Fruit fly (Drosophila melanogaster) whole organism, prepupa: ENCODE measurements around the gene CYLD.
A peak's percentile ranks its signal among the peaks of the same experiment; 100 is the strongest.

ENCODE experiments used
- Blimp-1 ChIP-seq: fragments of 200-800 bp; sonication (Bioruptor generic); optimal IDR thresholded peaks from 3 replicates; lab custom pipeline; 2017; ENCODE audit warnings: missing biosample characterization, missing genetic modification characterization, mild to moderate bottlenecking, moderate library complexity, missing genetic modification reagents
- CG10631 ChIP-seq: fragments of 200-800 bp; sonication (Bioruptor generic); optimal IDR thresholded peaks from 2 replicates; lab custom pipeline; 2016; ENCODE audit warnings: missing biosample characterization, missing genetic modification characterization
- CG11762 ChIP-seq: fragments of 200-800 bp; sonication (Bioruptor generic); optimal IDR thresholded peaks from 3 replicates; lab custom pipeline; 2016; ENCODE audit warnings: missing biosample characterization, missing genetic modification characterization; ENCODE audit not compliant: insufficient read depth
- CG11902 ChIP-seq: fragments of 200-800 bp; sonication (Bioruptor generic); optimal IDR thresholded peaks from 3 replicates; lab custom pipeline; 2016; ENCODE audit warnings: missing biosample characterization, missing genetic modification characterization
- CG15336 ChIP-seq: fragments of 200-800 bp; sonication (Bioruptor generic); IDR thresholded peaks from 2 replicates; pipeline ENCODE4 v1.3.6; 2022; ENCODE audit warnings: missing biosample characterization, missing genetic modification characterization
- CG1621 ChIP-seq: fragments of 200-800 bp; sonication (Bioruptor generic); optimal IDR thresholded peaks from 3 replicates; lab custom pipeline; 2018; ENCODE audit warnings: missing biosample characterization, mild to moderate bottlenecking, missing genetic modification characterization
- CG16779 ChIP-seq: fragments of 200-800 bp; sonication (Bioruptor generic); optimal IDR thresholded peaks from 3 replicates; lab custom pipeline; 2017; ENCODE audit warnings: missing biosample characterization, mild to moderate bottlenecking, missing genetic modification characterization
- CG31627 ChIP-seq: fragments of 200-800 bp; sonication (Bioruptor generic); optimal IDR thresholded peaks from 3 replicates; lab custom pipeline; 2016; ENCODE audit warnings: missing biosample characterization, missing genetic modification characterization
- CG32006 ChIP-seq: fragments of 200-800 bp; sonication (Bioruptor generic); optimal IDR thresholded peaks from 3 replicates; lab custom pipeline; 2017; ENCODE audit warnings: missing biosample characterization, mild to moderate bottlenecking, missing genetic modification characterization
- CG34406 ChIP-seq: fragments of 200-800 bp; sonication (Bioruptor generic); optimal IDR thresholded peaks from 3 replicates; lab custom pipeline; 2016; ENCODE audit warnings: missing biosample characterization, missing genetic modification characterization
- CG3919 ChIP-seq: fragments of 200-800 bp; sonication (Bioruptor generic); optimal IDR thresholded peaks from 3 replicates; lab custom pipeline; 2016; ENCODE audit warnings: missing biosample characterization, missing genetic modification characterization
- CG4318 ChIP-seq: fragments of 200-800 bp; sonication (Bioruptor generic); optimal IDR thresholded peaks from 3 replicates; lab custom pipeline; 2017; ENCODE audit warnings: missing biosample characterization, mild to moderate bottlenecking, missing genetic modification characterization
- CG6163 ChIP-seq: fragments of 200-800 bp; sonication (Bioruptor generic); IDR thresholded peaks from 3 replicates; pipeline ENCODE4 v1.3.6; 2022; ENCODE audit warnings: missing biosample characterization, missing genetic modification characterization
- CG6276 ChIP-seq: fragments of 200-800 bp; sonication (Bioruptor generic); optimal IDR thresholded peaks from 2 replicates; lab custom pipeline; 2017; ENCODE audit warnings: missing biosample characterization, mild to moderate bottlenecking, missing genetic modification characterization
- CG6792 ChIP-seq: fragments of 200-800 bp; sonication (Bioruptor generic); optimal IDR thresholded peaks from 3 replicates; lab custom pipeline; 2016; ENCODE audit warnings: missing biosample characterization, missing genetic modification characterization
- CG6808 ChIP-seq: fragments of 200-800 bp; sonication (Bioruptor generic); optimal IDR thresholded peaks from 3 replicates; lab custom pipeline; 2017; ENCODE audit warnings: missing biosample characterization, missing genetic modification characterization, mild to moderate bottlenecking, moderate library complexity, missing genetic modification reagents
- CG6854 ChIP-seq: fragments of 200-800 bp; sonication (Bioruptor generic); optimal IDR thresholded peaks from 2 replicates; lab custom pipeline; 2017; ENCODE audit warnings: missing biosample characterization, mild to moderate bottlenecking, missing genetic modification characterization
- CG7368 ChIP-seq: fragments of 200-800 bp; sonication (Bioruptor generic); optimal IDR thresholded peaks from 3 replicates; lab custom pipeline; 2016; ENCODE audit warnings: missing biosample characterization, missing genetic modification characterization
- CG8119 ChIP-seq: fragments of 200-800 bp; sonication (Bioruptor generic); IDR thresholded peaks from 3 replicates; pipeline ENCODE4 v1.3.6; 2022; ENCODE audit warnings: missing biosample characterization, missing genetic modification characterization
- CG8319 ChIP-seq: fragments of 200-800 bp; sonication (Bioruptor generic); optimal IDR thresholded peaks from 3 replicates; lab custom pipeline; 2016; ENCODE audit warnings: missing biosample characterization, missing genetic modification characterization
- CG8632 ChIP-seq: fragments of 200-800 bp; sonication (Bioruptor generic); optimal IDR thresholded peaks from 3 replicates; lab custom pipeline; 2016; ENCODE audit warnings: missing biosample characterization, missing genetic modification characterization
- CG9139 ChIP-seq: fragments of 200-800 bp; sonication (Bioruptor generic); optimal IDR thresholded peaks from 3 replicates; lab custom pipeline; 2017; ENCODE audit warnings: missing biosample characterization, mild to moderate bottlenecking, missing genetic modification characterization
- Eip75B ChIP-seq: fragments of 200-800 bp; sonication (Bioruptor generic); optimal IDR thresholded peaks from 3 replicates; lab custom pipeline; 2016; ENCODE audit warnings: missing biosample characterization, missing genetic modification characterization
- Eip78C ChIP-seq: fragments of 200-800 bp; sonication (Bioruptor generic); peaks from one replicate; lab custom pipeline; 2016; ENCODE audit warnings: missing biosample characterization, missing genetic modification characterization
- Eip93F ChIP-seq: fragments of 200-800 bp; sonication (Bioruptor generic); optimal IDR thresholded peaks from 2 replicates; lab custom pipeline; 2016; ENCODE audit warnings: missing biosample characterization, mild to moderate bottlenecking, missing genetic modification characterization
- Ets21C ChIP-seq: fragments of 200-800 bp; sonication (Bioruptor generic); optimal IDR thresholded peaks from 3 replicates; lab custom pipeline; 2016; ENCODE audit warnings: missing biosample characterization, missing genetic modification characterization
- Ets96B ChIP-seq: fragments of 200-800 bp; optimal IDR thresholded peaks from 2 replicates; lab custom pipeline; 2019; ENCODE audit warnings: missing biosample characterization, mild to moderate bottlenecking, missing genetic modification characterization, moderate library complexity
- Gug ChIP-seq: fragments of 200-800 bp; sonication (Bioruptor generic); IDR thresholded peaks from 2 replicates; pipeline ENCODE4 v1.3.6; 2022; ENCODE audit warnings: missing biosample characterization, missing genetic modification characterization
- Hr39 ChIP-seq: fragments of 200-800 bp; sonication (Bioruptor generic); optimal IDR thresholded peaks from 2 replicates; lab custom pipeline; 2016; ENCODE audit warnings: missing biosample characterization, missing genetic modification characterization
- Hr4 ChIP-seq: fragments of 200-800 bp; sonication (Bioruptor generic); optimal IDR thresholded peaks from 3 replicates; lab custom pipeline; 2016; ENCODE audit warnings: missing biosample characterization, missing genetic modification characterization
- Lpt ChIP-seq: fragments of 200-800 bp; sonication (Bioruptor generic); optimal IDR thresholded peaks from 3 replicates; lab custom pipeline; 2016; ENCODE audit warnings: missing biosample characterization, missing genetic modification characterization
- Met ChIP-seq: fragments of 200-800 bp; sonication (Bioruptor generic); optimal IDR thresholded peaks from 3 replicates; lab custom pipeline; 2016; ENCODE audit warnings: missing biosample characterization, missing genetic modification characterization
- OdsH ChIP-seq: fragments of 200-800 bp; sonication (Bioruptor generic); optimal IDR thresholded peaks from 3 replicates; lab custom pipeline; 2016; ENCODE audit warnings: missing biosample characterization, missing genetic modification characterization
- Smox ChIP-seq: fragments of 200-800 bp; sonication (Bioruptor generic); optimal IDR thresholded peaks from 3 replicates; lab custom pipeline; 2016; ENCODE audit warnings: missing biosample characterization, missing genetic modification characterization
- Sox14 ChIP-seq: fragments of 200-800 bp; sonication (Bioruptor generic); optimal IDR thresholded peaks from 3 replicates; lab custom pipeline; 2016; ENCODE audit warnings: missing biosample characterization, missing genetic modification characterization
- Sox15 ChIP-seq: fragments of 200-800 bp; sonication (Bioruptor generic); optimal IDR thresholded peaks from 3 replicates; lab custom pipeline; 2016; ENCODE audit warnings: missing biosample characterization, missing genetic modification characterization
- achi ChIP-seq: fragments of 200-800 bp; sonication (Bioruptor generic); optimal IDR thresholded peaks from 3 replicates; lab custom pipeline; 2016; ENCODE audit warnings: missing biosample characterization, missing genetic modification characterization
- acj6 ChIP-seq: fragments of 200-800 bp; sonication (Bioruptor generic); optimal IDR thresholded peaks from 3 replicates; lab custom pipeline; 2016; ENCODE audit warnings: missing biosample characterization, missing genetic modification characterization
- cyc ChIP-seq: fragments of 200-800 bp; sonication (Bioruptor generic); optimal IDR thresholded peaks from 3 replicates; lab custom pipeline; 2016; ENCODE audit warnings: missing biosample characterization, missing genetic modification characterization
- dac ChIP-seq: fragments of 200-800 bp; sonication (Bioruptor generic); optimal IDR thresholded peaks from 2 replicates; lab custom pipeline; 2017; ENCODE audit warnings: missing biosample characterization, mild to moderate bottlenecking, missing genetic modification characterization
- dsx ChIP-seq: fragments of 200-800 bp; optimal IDR thresholded peaks from 3 replicates; lab custom pipeline; 2019; ENCODE audit warnings: missing biosample characterization, mild to moderate bottlenecking, missing genetic modification characterization, moderate library complexity; ENCODE audit not compliant: poor library complexity, severe bottlenecking
- eg ChIP-seq: fragments of 200-800 bp; sonication (Bioruptor generic); IDR thresholded peaks from 3 replicates; pipeline ENCODE4 v1.3.6; 2022; ENCODE audit warnings: missing biosample characterization, missing genetic modification characterization
- esn ChIP-seq: fragments of 200-800 bp; sonication (Bioruptor generic); optimal IDR thresholded peaks from 2 replicates; lab custom pipeline; 2016; ENCODE audit warnings: missing biosample characterization, mild to moderate bottlenecking, missing genetic modification characterization, moderate library complexity
- fd59A ChIP-seq: fragments of 200-800 bp; sonication (Bioruptor generic); optimal IDR thresholded peaks from 2 replicates; lab custom pipeline; 2017; ENCODE audit warnings: missing biosample characterization, mild to moderate bottlenecking, missing genetic modification characterization, missing genetic modification reagents
- fkh ChIP-seq: fragments of 200-800 bp; sonication (Bioruptor generic); optimal IDR thresholded peaks from 3 replicates; lab custom pipeline; 2017; ENCODE audit warnings: missing biosample characterization, mild to moderate bottlenecking, missing genetic modification characterization, moderate library complexity
- lz ChIP-seq: fragments of 200-800 bp; sonication (Bioruptor generic); optimal IDR thresholded peaks from 3 replicates; lab custom pipeline; 2016; ENCODE audit warnings: missing biosample characterization, missing genetic modification characterization
- net ChIP-seq: fragments of 200-800 bp; sonication (Bioruptor generic); optimal IDR thresholded peaks from 3 replicates; lab custom pipeline; 2016; ENCODE audit warnings: missing biosample characterization, missing genetic modification characterization
- spab ChIP-seq: fragments of 200-800 bp; sonication (Bioruptor generic); optimal IDR thresholded peaks from 2 replicates; lab custom pipeline; 2017; ENCODE audit warnings: missing biosample characterization, mild to moderate bottlenecking, missing genetic modification characterization, missing genetic modification reagents
- ss ChIP-seq, 2 experiments: fragments of 200-800 bp; sonication (Bioruptor generic); optimal IDR thresholded peaks; 2 replicates in 1 of 2; 3 replicates in 1 of 2; lab custom pipeline; 2017 to 2018; ENCODE audit warnings: mild to moderate bottlenecking in 2 of 2, missing biosample characterization in 2 of 2, missing genetic modification characterization in 2 of 2, moderate library complexity in 1 of 2
- svp ChIP-seq: fragments of 200-800 bp; sonication (Bioruptor generic); peaks from one replicate; lab custom pipeline; 2016; ENCODE audit warnings: missing biosample characterization, missing genetic modification characterization
- topi ChIP-seq: fragments of 200-800 bp; sonication (Bioruptor generic); optimal IDR thresholded peaks from 3 replicates; lab custom pipeline; 2016; ENCODE audit warnings: missing biosample characterization, missing genetic modification characterization

CYLD gene

DNA sequence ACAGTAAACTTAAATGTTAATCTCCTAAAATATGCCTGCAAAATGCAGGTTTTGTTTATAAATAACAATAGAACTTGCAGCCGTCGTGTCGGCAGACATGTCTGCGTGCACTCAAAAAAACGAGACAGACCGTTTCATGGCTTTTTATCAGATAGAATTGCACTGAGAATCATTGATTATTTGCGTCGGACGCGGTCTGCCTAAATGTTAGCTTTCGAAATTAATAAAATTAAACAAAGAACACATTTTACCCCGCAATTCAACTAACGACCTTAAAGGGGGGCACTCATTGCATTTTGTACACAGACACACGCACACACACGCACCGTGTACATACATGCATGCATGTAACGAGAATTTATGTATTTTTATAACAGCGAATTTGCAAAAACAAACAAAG lies 22.8 kb downstream of the CYLD start (continued):
- TF ChIP-seq fd59A = peak; percentile 6

DNA sequence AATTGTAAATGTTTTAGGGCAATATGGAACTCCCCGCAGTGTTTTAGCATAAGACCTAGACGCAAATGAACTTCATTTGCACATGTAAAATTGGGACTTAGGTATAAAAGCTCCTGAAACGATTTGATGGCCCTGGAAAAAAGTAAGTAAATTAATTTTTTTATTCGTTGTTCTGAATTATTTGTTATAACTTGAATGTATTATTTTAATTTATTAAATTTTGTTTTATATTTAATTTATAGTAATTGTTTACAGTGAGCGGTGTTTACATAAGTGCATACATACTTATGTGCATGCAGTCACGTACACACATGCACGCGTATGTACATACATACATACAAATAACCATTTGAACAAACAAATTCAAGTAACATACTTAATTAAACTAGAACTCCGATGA lies 23.2 kb downstream of the CYLD start:
- no peak for TF ChIP-seq Hr39 (GFP tag; lab: Kevin White, UChicago)
- no peak for TF ChIP-seq Eip75B (GFP tag; lab: Kevin White, UChicago)
- no peak for TF ChIP-seq CG34406
- TF ChIP-seq CG7368 (GFP tag; lab: Kevin White, UChicago) = no peak
- TF ChIP-seq CG6276 (GFP tag; lab: Kevin White, UChicago) = no peak
- no peak for TF ChIP-seq achi (GFP tag; lab: Kevin White, UChicago)
- no peak for TF ChIP-seq CG11762 (GFP tag; lab: Kevin White, UChicago)
- TF ChIP-seq Smox (GFP tag; lab: Kevin White, UChicago) = no peak
- TF ChIP-seq CG8119 = peak; percentile 70; the same call in 2 of the 3 replicates
- no peak for TF ChIP-seq cyc (GFP tag; lab: Kevin White, UChicago)
- no peak for TF ChIP-seq Blimp-1
- TF ChIP-seq Hr4 (GFP tag; lab: Kevin White, UChicago) = no peak
- no peak for TF ChIP-seq svp (GFP tag; lab: Kevin White, UChicago)
- TF ChIP-seq CG15336 = peak; percentile 82
- peak; percentile 42 for TF ChIP-seq CG8632 (GFP tag; lab: Kevin White, UChicago)
- no peak for TF ChIP-seq net
- no peak for TF ChIP-seq dsx
- TF ChIP-seq CG6808 (GFP tag; lab: Kevin White, UChicago) = no peak
- TF ChIP-seq esn = no peak
- no peak; the same call in 1 of the 2 replicates for TF ChIP-seq Gug (GFP tag; lab: Robert Waterston, UW)
- TF ChIP-seq CG6792 = peak; percentile 20
- TF ChIP-seq Met (GFP tag; lab: Kevin White, UChicago) = no peak
- TF ChIP-seq Lpt (GFP tag; lab: Kevin White, UChicago) = no peak
- TF ChIP-seq CG6854 = peak; percentile 37
- TF ChIP-seq Sox15 = no peak
- TF ChIP-seq CG10631 (GFP tag; lab: Kevin White, UChicago) = no peak
- no peak for TF ChIP-seq CG3919 (GFP tag; lab: Kevin White, UChicago)
- no peak for TF ChIP-seq CG11902 (GFP tag; lab: Kevin White, UChicago)
- no peak for TF ChIP-seq dac (GFP tag; lab: Kevin White, UChicago)
- TF ChIP-seq fkh (GFP tag; lab: Kevin White, UChicago) = peak; percentile 21
- peak; percentile 69 for TF ChIP-seq Ets96B (tag; lab: Kevin White, UChicago)
- no peak for TF ChIP-seq Ets21C
- TF ChIP-seq spab (GFP tag; lab: Kevin White, UChicago) = no peak
- TF ChIP-seq CG32006 (GFP tag; lab: Kevin White, UChicago) = no peak
- no peak for TF ChIP-seq OdsH
- no peak for TF ChIP-seq ss (GFP tag; optimal IDR thresholded peaks at IDR 0.05; lab: Kevin White, UChicago)
- peak; percentile 84 for TF ChIP-seq Eip78C (GFP tag; lab: Kevin White, UChicago)
- TF ChIP-seq topi = no peak
- no peak for TF ChIP-seq CG6163 (GFP tag; lab: Robert Waterston, UW)
- TF ChIP-seq CG31627 = no peak
- TF ChIP-seq CG9139 (GFP tag; lab: Kevin White, UChicago) = no peak
- no peak; the same call in 2 of the 3 replicates for TF ChIP-seq eg
- TF ChIP-seq CG16779 = no peak
- TF ChIP-seq lz (GFP tag; lab: Kevin White, UChicago) = no peak
- TF ChIP-seq acj6 (GFP tag; lab: Kevin White, UChicago) = peak; percentile 32
- TF ChIP-seq CG4318 = no peak
- no peak for TF ChIP-seq CG1621 (tag; lab: Kevin White, UChicago)
- TF ChIP-seq fd59A = no peak
- no peak for TF ChIP-seq Eip93F (GFP tag; lab: Kevin White, UChicago)
- TF ChIP-seq CG8319 (GFP tag; lab: Kevin White, UChicago) = no peak
- no peak for TF ChIP-seq Sox14
